Worm (Caenorhabditis elegans) whole organism, late embryonic: ENCODE data around the gene F23D12.3.
A peak's percentile ranks its signal among the peaks of the same experiment; 100 is the strongest.

ENCODE experiments used
- K09A11.1 ChIP-seq: sonication (generic microtip); optimal IDR thresholded peaks from 2 replicates; lab custom pipeline; 2017; ENCODE audit warnings: antibody characterized with exemption, mild to moderate bottlenecking, missing genetic modification characterization, missing compliant biosample characterization; ENCODE audit not compliant: insufficient read depth
- ama-1 ChIP-seq: fragments of 150-350 bp; optimal IDR thresholded peaks from 2 replicates; lab custom pipeline; 2014
- ceh-14 ChIP-seq: sonication (generic microtip); optimal IDR thresholded peaks from 2 replicates; lab custom pipeline; 2016; ENCODE audit warnings: missing genotype, missing genetic modification characterization, missing compliant biosample characterization
- ceh-22 ChIP-seq: sonication (generic microtip); optimal IDR thresholded peaks from 2 replicates; lab custom pipeline; 2017; ENCODE audit warnings: missing biosample characterization, missing genetic modification characterization
- ceh-30 ChIP-seq: fragments of 150-350 bp; optimal IDR thresholded peaks from 2 replicates; lab custom pipeline; 2014; ENCODE audit warnings: missing biosample characterization, missing genetic modification characterization
- ceh-31 ChIP-seq: sonication (generic microtip); optimal IDR thresholded peaks from 2 replicates; lab custom pipeline; 2016; ENCODE audit warnings: missing genetic modification characterization, missing compliant biosample characterization
- ceh-45 ChIP-seq: fragments of 200-800 bp; sonication (Bioruptor generic); IDR thresholded peaks from 2 replicates; pipeline ENCODE4 v1.3.6; 2022; ENCODE audit warnings: missing genetic modification reagents, missing genetic modification characterization, missing compliant biosample characterization
- ceh-9 ChIP-seq: sonication (generic microtip); optimal IDR thresholded peaks from 2 replicates; lab custom pipeline; 2016; ENCODE audit warnings: mild to moderate bottlenecking, missing genetic modification characterization, inconsistent platforms, missing compliant biosample characterization
- dmd-4 ChIP-seq: sonication (generic microtip); optimal IDR thresholded peaks from 2 replicates; lab custom pipeline; 2016; ENCODE audit warnings: borderline replicate concordance, missing genetic modification characterization, missing compliant biosample characterization
- dve-1 ChIP-seq: sonication (generic microtip); optimal IDR thresholded peaks from 2 replicates; lab custom pipeline; 2017; ENCODE audit warnings: antibody characterized with exemption, mild to moderate bottlenecking, missing genetic modification characterization, missing compliant biosample characterization
- elt-2 ChIP-seq: sonication (generic microtip); optimal IDR thresholded peaks from 2 replicates; lab custom pipeline; 2016; ENCODE audit warnings: missing genetic modification reagents, missing genetic modification characterization, missing compliant biosample characterization
- elt-4 ChIP-seq: sonication (generic microtip); optimal IDR thresholded peaks from 2 replicates; lab custom pipeline; 2016; ENCODE audit warnings: missing genetic modification characterization, missing compliant biosample characterization
- ets-4 ChIP-seq: sonication (generic microtip); optimal IDR thresholded peaks from 2 replicates; lab custom pipeline; 2016; ENCODE audit warnings: missing genetic modification characterization, missing compliant biosample characterization
- fax-1 ChIP-seq: sonication (generic microtip); optimal IDR thresholded peaks from 2 replicates; lab custom pipeline; 2016; ENCODE audit warnings: missing genotype, missing genetic modification characterization, missing compliant biosample characterization
- gmeb-2 ChIP-seq: sonication (generic microtip); optimal IDR thresholded peaks from 2 replicates; lab custom pipeline; 2016; ENCODE audit warnings: missing genetic modification characterization, inconsistent platforms, missing compliant biosample characterization
- hlh-30 ChIP-seq: sonication (generic microtip); optimal IDR thresholded peaks from 2 replicates; lab custom pipeline; 2017; ENCODE audit warnings: antibody characterized with exemption, missing genetic modification characterization, missing compliant biosample characterization; ENCODE audit not compliant: insufficient read depth
- hlh-8 ChIP-seq: sonication (generic microtip); optimal IDR thresholded peaks from 2 replicates; lab custom pipeline; 2016; ENCODE audit warnings: missing genotype, missing genetic modification characterization, missing compliant biosample characterization
- mec-3 ChIP-seq: sonication (generic microtip); optimal IDR thresholded peaks from 2 replicates; lab custom pipeline; 2016; ENCODE audit warnings: borderline replicate concordance, missing genetic modification characterization, missing compliant biosample characterization
- nfya-1 ChIP-seq: sonication (generic microtip); optimal IDR thresholded peaks from 2 replicates; lab custom pipeline; 2017; ENCODE audit warnings: missing genetic modification characterization, mild to moderate bottlenecking, missing compliant biosample characterization, antibody characterized with exemption, moderate library complexity
- nhr-11 ChIP-seq: fragments of 150-350 bp; optimal IDR thresholded peaks from 2 replicates; lab custom pipeline; 2014; ENCODE audit warnings: missing biosample characterization, missing genetic modification characterization
- nhr-232 ChIP-seq: sonication (generic microtip); optimal IDR thresholded peaks from 2 replicates; lab custom pipeline; 2016; ENCODE audit warnings: missing genetic modification characterization, missing compliant biosample characterization
- pha-4 ChIP-seq: fragments of 150-350 bp; optimal IDR thresholded peaks from 2 replicates; lab custom pipeline; 2018; ENCODE audit warnings: missing biosample characterization, missing genetic modification reagents, missing genetic modification characterization
- ref-2 ChIP-seq: sonication (generic microtip); optimal IDR thresholded peaks from 2 replicates; lab custom pipeline; 2016; ENCODE audit warnings: missing genetic modification characterization, missing compliant biosample characterization
- rnt-1 ChIP-seq: sonication (generic microtip); optimal IDR thresholded peaks from 2 replicates; lab custom pipeline; 2016; ENCODE audit warnings: missing genetic modification characterization, missing compliant biosample characterization
- sdc-2 ChIP-seq: sonication (generic microtip); optimal IDR thresholded peaks from 2 replicates; lab custom pipeline; 2016; ENCODE audit warnings: missing genotype, missing genetic modification characterization, missing compliant biosample characterization
- sox-2 ChIP-seq: fragments of 200-800 bp; sonication (Bioruptor generic); IDR thresholded peaks from 2 replicates; pipeline ENCODE4 v1.3.6; 2022; ENCODE audit warnings: missing genetic modification reagents, missing genetic modification characterization, missing compliant biosample characterization
- syd-9 ChIP-seq: sonication (generic microtip); optimal IDR thresholded peaks from 2 replicates; lab custom pipeline; 2016; ENCODE audit warnings: mild to moderate bottlenecking, missing genetic modification characterization, moderate library complexity, missing compliant biosample characterization
- unc-3 ChIP-seq, 2 experiments: fragments of 200-800 bp in 1 of 2; sonication (Bioruptor generic) in 1 of 2; sonication (generic microtip) in 1 of 2; conservative IDR thresholded peaks in 1 of 2; optimal IDR thresholded peaks in 1 of 2; 2 replicates each; pipeline versions ENCODE4 v1.3.6 to Lab custom; 2016 to 2022; ENCODE audit warnings: missing compliant biosample characterization in 2 of 2, missing genetic modification characterization in 2 of 2, missing genetic modification reagents in 1 of 2
- unc-42 ChIP-seq: sonication (generic microtip); optimal IDR thresholded peaks from 2 replicates; lab custom pipeline; 2016; ENCODE audit warnings: missing genotype, missing genetic modification characterization, missing compliant biosample characterization
- unc-55 ChIP-seq: sonication (generic microtip); optimal IDR thresholded peaks from 2 replicates; lab custom pipeline; 2017; ENCODE audit warnings: missing biosample characterization, missing genetic modification reagents, missing genetic modification characterization
- zip-5 ChIP-seq: sonication (generic microtip); optimal IDR thresholded peaks from 2 replicates; lab custom pipeline; 2016; ENCODE audit warnings: missing genetic modification characterization, missing compliant biosample characterization

The F23D12.3 gene

DNA sequence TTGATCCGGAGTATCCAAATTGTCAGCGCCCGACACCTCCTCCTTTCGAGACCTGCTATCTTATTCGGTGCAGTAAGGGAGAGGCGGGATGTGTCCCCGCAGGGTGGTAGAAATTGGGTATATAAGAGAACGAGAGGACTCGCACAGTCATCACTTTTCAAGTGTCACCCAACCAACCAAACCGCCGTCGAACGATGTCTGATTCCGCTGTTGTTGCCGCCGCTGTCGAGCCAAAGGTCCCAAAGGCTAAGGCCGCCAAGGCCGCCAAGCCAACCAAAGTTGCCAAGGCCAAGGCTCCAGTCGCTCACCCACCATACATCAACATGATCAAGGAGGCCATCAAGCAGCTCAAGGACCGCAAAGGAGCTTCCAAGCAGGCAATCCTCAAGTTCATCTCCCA is 47.5 kb downstream of the F23D12.3 start, which contains the start of gene his-24 (continued):
- TF ChIP-seq dve-1 (tag; lab: Kevin White, UChicago) (peak; percentile 54), zip-5 (tag; lab: Kevin White, UChicago) (no peak), mec-3 (tag; lab: Kevin White, UChicago) (no peak), nfya-1 (tag; lab: Kevin White, UChicago) (peak; percentile 73), gmeb-2 (tag; lab: Kevin White, UChicago) (no peak), nhr-232 (no peak), unc-3 (GFP tag; conservative IDR thresholded peaks at IDR 0.05; lab: Robert Waterston, UW) (no peak), unc-3 (tag; optimal IDR thresholded peaks at IDR 0.05; lab: Kevin White, UChicago) (no peak), syd-9 (tag; lab: Kevin White, UChicago) (no peak), K09A11.1 (no peak), ref-2 (tag; lab: Kevin White, UChicago) (peak; percentile 73)
- TF ChIP-seq, all 69 proteins: peak for 16

DNA sequence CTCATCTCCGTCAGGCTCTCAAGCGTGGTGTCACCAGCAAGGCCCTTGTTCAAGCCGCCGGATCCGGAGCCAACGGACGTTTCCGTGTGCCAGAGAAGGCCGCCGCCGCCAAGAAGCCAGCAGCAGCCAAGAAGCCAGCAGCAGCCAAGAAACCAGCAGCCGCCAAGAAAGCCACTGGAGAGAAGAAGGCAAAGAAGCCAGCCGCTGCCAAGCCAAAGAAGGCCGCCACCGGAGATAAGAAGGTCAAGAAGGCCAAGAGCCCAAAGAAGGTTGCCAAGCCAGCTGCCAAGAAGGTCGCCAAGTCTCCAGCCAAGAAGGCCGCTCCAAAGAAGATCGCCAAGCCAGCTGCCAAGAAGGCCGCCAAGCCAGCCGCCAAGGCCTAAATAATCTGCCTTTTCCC is 48.1 kb downstream of the F23D12.3 start:
- TF ChIP-seq elt-4 (tag; lab: Kevin White, UChicago) (peak; percentile 49), pha-4 (tag; lab: Kevin White, UChicago) (no peak)

DNA sequence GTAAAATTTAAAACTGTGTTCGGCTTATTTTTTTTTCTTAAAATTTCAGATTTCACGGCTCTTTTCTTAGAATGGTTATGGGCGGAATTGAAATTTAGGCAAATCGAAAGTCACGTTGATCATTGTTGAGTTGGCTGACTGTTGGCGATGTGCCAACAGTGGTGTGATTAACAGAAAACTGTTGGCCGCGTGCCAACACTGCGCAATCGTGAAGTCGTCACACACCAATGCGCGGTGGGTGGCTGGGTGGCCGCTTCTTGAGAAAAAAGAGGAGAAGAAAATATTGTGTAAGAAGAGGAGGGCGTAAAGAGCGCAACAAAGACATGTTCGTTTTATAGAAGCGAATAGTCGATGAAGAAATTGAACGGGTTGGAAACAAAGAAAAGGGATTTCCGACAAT is 48.7 kb downstream of the F23D12.3 start:
- TF ChIP-seq mec-3 (tag; lab: Kevin White, UChicago): no peak
- no peak for TF ChIP-seq nhr-11 (tag; lab: Kevin White, UChicago)
- TF ChIP-seq dmd-4 (tag; lab: Kevin White, UChicago): peak; percentile 14
- no peak for TF ChIP-seq ceh-22
- peak; percentile 38 for TF ChIP-seq ref-2 (tag; lab: Kevin White, UChicago)
- no peak for TF ChIP-seq dve-1 (tag; lab: Kevin White, UChicago)
- TF ChIP-seq sox-2 (GFP tag; lab: Robert Waterston, UW): peak; percentile 55; the same call in 1 of the 2 replicates
- no peak for TF ChIP-seq ceh-14
- no peak for TF ChIP-seq ets-4
- peak; percentile 3 for TF ChIP-seq unc-42 (tag; lab: Kevin White, UChicago)
- peak; percentile 16 for TF ChIP-seq nfya-1 (tag; lab: Kevin White, UChicago)
- peak; percentile 68 for TF ChIP-seq ama-1 (lab: Kevin White, UChicago)
- TF ChIP-seq elt-2 (tag; lab: Kevin White, UChicago): peak; percentile 13
- TF ChIP-seq K09A11.1: no peak
- no peak for TF ChIP-seq ceh-31 (tag; lab: Kevin White, UChicago)
- no peak for TF ChIP-seq hlh-30 (tag; lab: Kevin White, UChicago)
- TF ChIP-seq sdc-2: peak; percentile 59

DNA sequence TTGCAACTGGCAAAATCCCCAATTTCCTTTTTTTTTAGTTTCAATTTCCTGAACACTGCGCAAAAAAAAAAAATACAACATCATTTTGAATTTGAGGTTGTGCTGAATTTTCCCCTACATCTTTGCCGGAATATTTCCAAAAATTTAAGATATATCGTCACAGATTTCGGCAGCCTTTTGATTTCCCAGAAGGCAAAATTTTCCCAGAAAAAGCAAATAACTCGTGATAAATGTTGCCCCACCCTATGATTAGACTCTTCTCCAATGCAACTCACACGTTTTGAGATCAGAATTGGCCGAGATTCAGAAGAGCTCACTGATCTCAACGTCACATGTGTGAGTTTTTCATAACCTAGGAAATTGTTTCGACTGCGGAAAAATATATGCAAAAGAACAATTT is 50.0 kb downstream of the F23D12.3 start:
- TF ChIP-seq ceh-30 (tag; lab: Kevin White, UChicago) (no peak), unc-55 (GFP tag; lab: Kevin White, UChicago) (no peak), fax-1 (no peak), gmeb-2 (tag; lab: Kevin White, UChicago) (no peak), hlh-8 (tag; lab: Kevin White, UChicago) (no peak), rnt-1 (no peak), ceh-9 (tag; lab: Kevin White, UChicago) (no peak), dve-1 (tag; lab: Kevin White, UChicago) (no peak), nhr-11 (tag; lab: Kevin White, UChicago) (no peak), K09A11.1 (no peak), elt-4 (tag; lab: Kevin White, UChicago) (no peak), ceh-45 (GFP tag; lab: Robert Waterston, UW) (no peak)
